Fruit fly (Drosophila melanogaster): ENCODE data around the gene Taf12.

Gene Taf12

DNA sequence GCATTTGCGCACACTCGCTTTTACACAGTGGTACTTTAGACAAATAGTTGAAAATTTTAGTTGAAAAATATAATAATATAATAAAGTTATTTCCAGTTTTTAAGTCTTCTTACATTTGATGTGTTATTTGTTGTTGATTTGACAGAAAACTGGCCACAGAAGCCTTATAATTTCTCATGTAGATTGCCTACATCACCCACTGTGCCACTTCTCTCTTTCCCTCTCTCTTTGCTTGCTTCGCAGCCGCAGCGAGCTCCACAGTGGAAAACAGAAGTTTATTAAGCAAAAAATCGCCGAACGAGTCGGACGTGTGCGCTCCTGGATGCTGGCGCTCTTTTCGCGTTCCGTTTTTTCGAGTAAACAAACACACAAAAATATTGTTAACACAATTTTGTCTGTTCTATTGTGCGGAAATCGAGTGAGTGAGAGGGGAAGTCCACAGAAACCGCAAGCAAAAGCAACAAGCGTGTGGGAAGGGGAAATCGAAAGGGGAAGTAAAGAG is 23.6 kb downstream of the Taf12 start, which contains the start of gene CG42327 (continued):
- TF ChIP-seq crc (GFP tag; optimal IDR thresholded peaks at IDR 0.05) = peak; percentile 57
- peak; percentile 96 for TF ChIP-seq dmrt99B (tag; optimal IDR thresholded peaks at IDR 0.05)
- peak; percentile 80 for TF ChIP-seq CG8290 (GFP tag; optimal IDR thresholded peaks at IDR 0.05)
- TF ChIP-seq CG8290 (tag; optimal IDR thresholded peaks at IDR 0.05) = peak; percentile 23 to 74
- peak; percentile 93 for TF ChIP-seq CG6272 (GFP tag; IDR thresholded peaks at IDR 0.05)
- peak; percentile 2 for TF ChIP-seq Dp (GFP tag; optimal IDR thresholded peaks at IDR 0.05)
- TF ChIP-seq abd-A (tag; optimal IDR thresholded peaks at IDR 0.05) = peak; percentile 58
- peak; percentile 83 for TF ChIP-seq CG4854 (GFP tag; optimal IDR thresholded peaks at IDR 0.05)
- TF ChIP-seq CG8924 (tag; optimal IDR thresholded peaks at IDR 0.05) = peak; percentile 95
- TF ChIP-seq corto (GFP tag; optimal IDR thresholded peaks at IDR 0.05) = peak; percentile 92
- TF ChIP-seq tna (GFP tag; IDR thresholded peaks at IDR 0.05; ENCODE audit: partially characterized antibody) = peak; percentile 54; the same call in 1 of the 2 replicates
- no peak for TF ChIP-seq fru (optimal IDR thresholded peaks at IDR 0.05)
- TF ChIP-seq CG17385 (GFP tag; optimal IDR thresholded peaks at IDR 0.05) = peak; percentile 91
- peak; percentile 78 for TF ChIP-seq CG17186 (GFP tag; optimal IDR thresholded peaks at IDR 0.05)
- TF ChIP-seq rib (GFP tag; IDR thresholded peaks at IDR 0.05) = peak; percentile 66; the same call in 1 of the 2 replicates
- peak; percentile 66 for TF ChIP-seq Hand (GFP tag; optimal IDR thresholded peaks at IDR 0.05)
- peak in 1 of 2 experiments; percentile 88 for TF ChIP-seq Eip74EF (GFP tag; optimal IDR thresholded peaks at IDR 0.05)
- TF ChIP-seq Gsc (GFP tag; IDR thresholded peaks at IDR 0.05) = peak; percentile 67
- peak; percentile 79 for TF ChIP-seq kah (GFP tag; optimal IDR thresholded peaks at IDR 0.05)
- no peak for TF ChIP-seq Hey (tag; optimal IDR thresholded peaks at IDR 0.05)
- TF ChIP-seq Ada2b (GFP tag; IDR thresholded peaks at IDR 0.05) = peak; percentile 95
- TF ChIP-seq slp2 (GFP tag; optimal IDR thresholded peaks at IDR 0.05) = peak; percentile 86
- peak; percentile 92 for TF ChIP-seq NfI (GFP tag; optimal IDR thresholded peaks at IDR 0.05)
- peak; percentile 74; the same call in 2 of the 3 replicates for TF ChIP-seq jigr1 (GFP tag; IDR thresholded peaks at IDR 0.05)
- peak; percentile 98 for TF ChIP-seq CG17328 (GFP tag; IDR thresholded peaks at IDR 0.05)
- TF ChIP-seq CG13624 (GFP tag; optimal IDR thresholded peaks at IDR 0.05) = peak; percentile 52
- peak; percentile 16; the same call in 1 of the 2 replicates for TF ChIP-seq inv (GFP tag; IDR thresholded peaks at IDR 0.05; ENCODE audit: partially characterized antibody)
- TF ChIP-seq nerfin-1 (tag; optimal IDR thresholded peaks at IDR 0.05) = peak; percentile 85
- TF ChIP-seq CG4424 (GFP tag; optimal IDR thresholded peaks at IDR 0.05) = peak; percentile 95
- peak; percentile 94 for TF ChIP-seq CG11504 (tag; optimal IDR thresholded peaks at IDR 0.05)
- peak; percentile 84 for TF ChIP-seq jumu (GFP tag; optimal IDR thresholded peaks at IDR 0.05)
- peak; percentile 88 for TF ChIP-seq lilli (GFP tag; optimal IDR thresholded peaks at IDR 0.05)
- TF ChIP-seq CG13287 (GFP tag; IDR thresholded peaks at IDR 0.05; ENCODE audit: partially characterized antibody) = peak; percentile 59
- peak; percentile 95 for TF ChIP-seq CG10209 (GFP tag; optimal IDR thresholded peaks at IDR 0.05)
- TF ChIP-seq Lhr (GFP tag; optimal IDR thresholded peaks at IDR 0.05) = peak; percentile 81
- TF ChIP-seq shn (GFP tag; optimal IDR thresholded peaks at IDR 0.05) = peak; percentile 79
- TF ChIP-seq CG12659 (GFP tag; optimal IDR thresholded peaks at IDR 0.05) = peak; percentile 95
- peak; percentile 96 for TF ChIP-seq Nf-YA (GFP tag; IDR thresholded peaks at IDR 0.05)
- peak; percentile 74 to 96 for TF ChIP-seq Hr51 (GFP tag; optimal IDR thresholded peaks at IDR 0.05)
- TF ChIP-seq Nf-YB (GFP tag; optimal IDR thresholded peaks at IDR 0.05) = peak; percentile 80
- TF ChIP-seq Sry-δ (GFP tag; optimal IDR thresholded peaks at IDR 0.05) = peak; percentile 1
- peak; percentile 93 for TF ChIP-seq sob (GFP tag; IDR thresholded peaks at IDR 0.05)
- TF ChIP-seq Hsf (GFP tag; optimal IDR thresholded peaks at IDR 0.05) = peak; percentile 90
- TF ChIP-seq Mrtf (GFP tag; IDR thresholded peaks at IDR 0.05) = peak; percentile 86
- TF ChIP-seq CG3281 (GFP tag; optimal IDR thresholded peaks at IDR 0.05) = peak; percentile 88
- TF ChIP-seq Ravus (GFP tag; IDR thresholded peaks at IDR 0.05) = peak; percentile 66
- TF ChIP-seq br (optimal IDR thresholded peaks at IDR 0.05) = no peak
- TF ChIP-seq CG11696 (GFP tag; IDR thresholded peaks at IDR 0.05) = peak; percentile 89
- peak; percentile 84 for TF ChIP-seq ro (GFP tag; IDR thresholded peaks at IDR 0.05)
- no peak for TF ChIP-seq zen2 (GFP tag; IDR thresholded peaks at IDR 0.05; ENCODE audit: partially characterized antibody)

All from whole organism, embryonic.